Worm (Caenorhabditis elegans): Measurements from ENCODE around the gene gst-15.
"Not testable (repeated sequence)": the region's sequence is repeated elsewhere in the genome, so short reads cannot be mapped to it uniquely, and the experiment has no call there.

- TF ChIP-seq elt-2 (tag; optimal IDR thresholded peaks at IDR 0.05); ceh-82 (tag; optimal IDR thresholded peaks at IDR 0.05); aly-2 (tag; optimal IDR thresholded peaks at IDR 0.05); pax-3 (tag; optimal IDR thresholded peaks at IDR 0.05); ztf-11 (tag; optimal IDR thresholded peaks at IDR 0.05); lin-35 (GFP tag; optimal IDR thresholded peaks at IDR 0.05); nhr-47 (tag; optimal IDR thresholded peaks at IDR 0.05); efl-1 (optimal IDR thresholded peaks at IDR 0.05); efl-1 (GFP tag; optimal IDR thresholded peaks at IDR 0.05 in 1 of 2); ceh-88 (GFP tag; IDR thresholded peaks at IDR 0.05); irx-1 (tag; optimal IDR thresholded peaks at IDR 0.05); nhr-12 (tag; optimal IDR thresholded peaks at IDR 0.05); elt-3 (tag; optimal IDR thresholded peaks at IDR 0.05); nhr-28 (tag; optimal IDR thresholded peaks at IDR 0.05): not testable (repeated sequence)
Observed at ce11 chrII:13661990-13662389, 49.0 kb upstream of the gst-15 start, which contains the start of gene C31C9.6.
